Fruit fly (Drosophila melanogaster) whole organism, prepupa: Measurements from ENCODE around the gene grk.

Source experiments
- CG8119 ChIP-seq: fragments of 200-800 bp; sonication (Bioruptor generic); IDR thresholded peaks from 3 replicates; pipeline ENCODE4 v1.3.6; 2022; ENCODE audit warnings: missing biosample characterization, missing genetic modification characterization
- Gug ChIP-seq: fragments of 200-800 bp; sonication (Bioruptor generic); IDR thresholded peaks from 2 replicates; pipeline ENCODE4 v1.3.6; 2022; ENCODE audit warnings: missing biosample characterization, missing genetic modification characterization
- Lpt ChIP-seq: fragments of 200-800 bp; sonication (Bioruptor generic); optimal IDR thresholded peaks from 3 replicates; lab custom pipeline; 2016; ENCODE audit warnings: missing biosample characterization, missing genetic modification characterization
- dsx ChIP-seq: fragments of 200-800 bp; optimal IDR thresholded peaks from 3 replicates; lab custom pipeline; 2019; ENCODE audit warnings: missing biosample characterization, mild to moderate bottlenecking, missing genetic modification characterization, moderate library complexity; ENCODE audit not compliant: poor library complexity, severe bottlenecking
- ss ChIP-seq, 2 experiments: fragments of 200-800 bp; sonication (Bioruptor generic); optimal IDR thresholded peaks; 2 replicates in 1 of 2; 3 replicates in 1 of 2; lab custom pipeline; 2017 to 2018; ENCODE audit warnings: mild to moderate bottlenecking in 2 of 2, missing biosample characterization in 2 of 2, missing genetic modification characterization in 2 of 2, moderate library complexity in 1 of 2

- TF ChIP-seq ss (GFP tag; optimal IDR thresholded peaks at IDR 0.05; lab: Kevin White, UChicago) (no peak), dsx (GFP tag; lab: Kevin White, UChicago) (no peak), Gug (no peak), Lpt (GFP tag; lab: Kevin White, UChicago) (no peak), CG8119 (GFP tag; lab: Robert Waterston, UW) (no peak)
Observed at dm6 chr2L:8385849-8386248, 47.5 kb downstream of the grk start.
